Fruit fly (Drosophila melanogaster): Measurements from ENCODE around the gene CG7394.

DNA sequence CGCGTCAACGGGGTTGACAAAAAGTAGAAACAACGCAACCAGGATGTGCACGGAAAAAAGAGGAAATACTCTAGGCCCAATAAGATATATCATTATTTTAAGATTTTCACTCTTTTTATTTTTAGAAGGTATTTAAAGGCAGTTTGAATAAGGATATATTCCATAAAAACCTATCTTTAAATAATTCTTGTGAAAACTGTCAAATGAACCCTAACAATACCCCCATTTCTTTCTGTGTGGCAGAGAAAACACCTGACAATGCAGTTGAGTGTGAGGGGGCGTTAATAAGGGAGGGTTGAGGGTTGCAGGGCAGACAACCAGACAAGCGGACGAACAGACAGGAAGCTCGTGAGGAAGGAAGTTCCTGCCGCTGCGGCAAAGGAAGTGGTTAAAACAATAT lies 9.8 kb upstream of the CG7394 start:
- peak; percentile 52 for TF ChIP-seq Ets98B (GFP tag; IDR thresholded peaks at IDR 0.05)
- no peak for TF ChIP-seq gl (tag; optimal IDR thresholded peaks at IDR 0.05)
- no peak for TF ChIP-seq CG13204 (GFP tag; optimal IDR thresholded peaks at IDR 0.05)
- peak; percentile 60 for TF ChIP-seq CG32121 (GFP tag; IDR thresholded peaks at IDR 0.05)
- TF ChIP-seq Pif1B (GFP tag; optimal IDR thresholded peaks at IDR 0.05): peak; percentile 29
- peak; percentile 24 for TF ChIP-seq Snoo (tag; optimal IDR thresholded peaks at IDR 0.05)
- peak; percentile 55 for TF ChIP-seq Pif1A (GFP tag; optimal IDR thresholded peaks at IDR 0.05)
- TF ChIP-seq CG17806 (tag; optimal IDR thresholded peaks at IDR 0.05): peak; percentile 55
- no peak for TF ChIP-seq EcR (GFP tag; optimal IDR thresholded peaks at IDR 0.05)
- peak; percentile 19 for TF ChIP-seq CG34367 (tag; optimal IDR thresholded peaks at IDR 0.05)
- peak; percentile 76 for TF ChIP-seq CG14655 (GFP tag; optimal IDR thresholded peaks at IDR 0.05)
- TF ChIP-seq CG8159 (tag; optimal IDR thresholded peaks at IDR 0.05): peak; percentile 75
